Worm (Caenorhabditis elegans) whole organism, L2 larva: ENCODE measurements around the gene F54C9.11.

Experiments
- egl-27 ChIP-seq: sonication (generic microtip); optimal IDR thresholded peaks from 3 replicates; lab custom pipeline; 2017; ENCODE audit warnings: missing biosample characterization, missing genetic modification reagents, missing genetic modification characterization
- lsy-2 ChIP-seq, 2 experiments: fragments of 150-350 bp in 1 of 2; sonication (generic microtip) in 1 of 2; optimal IDR thresholded peaks; 2 replicates each; lab custom pipeline; 2014 to 2017; ENCODE audit warnings: missing biosample characterization in 2 of 2, missing genetic modification characterization in 2 of 2
- nhr-237 ChIP-seq: fragments of 150-350 bp; optimal IDR thresholded peaks from 2 replicates; lab custom pipeline; 2014; ENCODE audit warnings: missing biosample characterization, missing genetic modification characterization
- nhr-25 ChIP-seq: fragments of 150-350 bp; sonication (generic microtip); optimal IDR thresholded peaks from 3 replicates; lab custom pipeline; 2014; ENCODE audit warnings: missing biosample characterization, missing genetic modification characterization

- TF ChIP-seq egl-27 (no peak), nhr-237 (no peak), nhr-25 (tag; lab: Kevin White, UChicago) (no peak), lsy-2 (tag; optimal IDR thresholded peaks at IDR 0.05; lab: Kevin White, UChicago) (no peak)
These were observed 49.5 kb upstream of the F54C9.11 start, which contains the start of gene cutl-12 for ce11 chrII:8634386-8634785.
